Worm (Caenorhabditis elegans): ENCODE measurements around the gene arl-8.

DNA sequence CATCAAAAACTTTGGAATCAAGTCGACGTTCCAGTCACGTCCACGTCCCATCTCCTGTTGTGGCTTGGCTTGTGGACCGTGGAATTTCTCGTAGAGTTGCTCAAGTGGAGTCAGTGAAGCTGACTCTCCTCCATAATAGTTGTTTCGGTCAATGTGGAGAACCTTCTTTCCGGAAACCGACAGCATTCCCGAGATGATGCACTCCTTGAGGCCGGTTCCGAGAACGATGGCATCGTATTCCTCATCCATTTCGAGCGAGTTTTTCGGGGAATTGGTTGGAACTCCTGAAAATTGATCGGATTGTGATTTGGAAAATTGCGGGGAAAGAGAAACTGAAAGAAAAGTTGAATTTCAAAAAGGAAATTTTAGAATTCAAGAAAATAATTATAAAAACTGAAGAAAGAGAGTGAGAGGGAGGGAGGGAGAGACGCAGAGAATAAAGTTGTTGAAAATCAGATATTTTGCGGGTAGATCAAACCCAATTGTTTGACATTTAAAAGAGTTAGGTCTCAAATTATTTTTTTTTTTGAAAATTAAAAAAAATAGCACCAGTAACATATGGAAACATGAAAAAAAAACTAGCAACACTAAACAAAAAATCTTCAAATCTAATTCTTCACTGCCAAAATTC lies 5.2 kb upstream of the arl-8 start, which contains the start of gene gdi-1:
- TF ChIP-seq nhr-6 (tag; optimal IDR thresholded peaks at IDR 0.05) (no peak), nhr-25 (tag; optimal IDR thresholded peaks at IDR 0.05) (no peak)

Data from whole organism, L2 larva.